Worm (Caenorhabditis elegans): ENCODE data around the gene sri-74.

- TF ChIP-seq blmp-1 (tag; optimal IDR thresholded peaks at IDR 0.05) = no peak
- TF ChIP-seq lin-13 (tag; optimal IDR thresholded peaks at IDR 0.05) = no peak
- TF ChIP-seq ceh-39 (tag; optimal IDR thresholded peaks at IDR 0.05) = no peak
- TF ChIP-seq elt-1 (tag; optimal IDR thresholded peaks at IDR 0.05; ENCODE audit: borderline replicate concordance, insufficient read depth) = no peak
- no peak for TF ChIP-seq unc-62 (GFP tag; optimal IDR thresholded peaks at IDR 0.05)
- no peak for TF ChIP-seq snpc-4 (tag; optimal IDR thresholded peaks at IDR 0.05)
- no peak for TF ChIP-seq mab-5 (tag; optimal IDR thresholded peaks at IDR 0.05)
- no peak for TF ChIP-seq ztf-11 (tag; optimal IDR thresholded peaks at IDR 0.05)
- no peak for TF ChIP-seq nhr-12 (tag; optimal IDR thresholded peaks at IDR 0.05)
- no peak for TF ChIP-seq pha-4 (tag; optimal IDR thresholded peaks at IDR 0.05)
- no peak for TF ChIP-seq unc-39 (tag; optimal IDR thresholded peaks at IDR 0.05)
- TF ChIP-seq nhr-76 (tag; optimal IDR thresholded peaks at IDR 0.05) = no peak
- TF ChIP-seq tbx-8 (GFP tag; optimal IDR thresholded peaks at IDR 0.05) = no peak
- no peak for TF ChIP-seq mep-1 (tag; optimal IDR thresholded peaks at IDR 0.05)
Measured at ce11 chrII:2629270-2629669, 46.3 kb upstream of the sri-74 start, which contains the start of gene sri-37.
